Worm (Caenorhabditis elegans): Measurements from ENCODE around the gene Y45F3A.8.

Y45F3A.8 gene

DNA sequence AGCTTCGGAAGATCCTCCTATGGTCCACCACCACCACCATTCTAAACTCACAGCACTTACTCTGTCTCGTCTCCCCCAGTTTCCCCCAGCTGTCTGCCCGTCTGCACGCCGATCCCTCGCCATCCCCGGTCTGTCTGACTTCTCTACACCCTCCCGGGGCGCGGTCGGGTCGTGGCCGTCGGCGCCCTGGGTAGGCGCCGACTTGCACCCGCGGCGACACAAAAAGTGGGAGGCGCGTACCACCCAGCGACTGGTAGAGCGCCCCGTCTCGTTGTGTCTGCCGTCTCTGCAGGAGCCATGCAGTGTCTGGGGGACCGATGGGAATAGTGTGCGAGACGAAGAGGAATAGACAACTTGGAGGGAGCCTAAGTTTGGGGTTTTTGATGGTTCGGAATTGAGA lies 41.4 kb upstream of the Y45F3A.8 start (continued):
- TF ChIP-seq mdl-1 (tag; optimal IDR thresholded peaks at IDR 0.05) (peak; percentile 85 to 89), ctbp-1 (GFP tag; IDR thresholded peaks at IDR 0.05) (peak; percentile 93), T26A8.4 (GFP tag; IDR thresholded peaks at IDR 0.05) (peak; percentile 83), lin-38 (GFP tag; IDR thresholded peaks at IDR 0.05) (peak; percentile 70), egl-43 (GFP tag; IDR thresholded peaks at IDR 0.05) (peak; percentile 95), snpc-1.2 (GFP tag; IDR thresholded peaks at IDR 0.05) (peak; percentile 53; the same call in 1 of the 2 replicates), fkh-10 (GFP tag; optimal IDR thresholded peaks at IDR 0.05) (peak; percentile 21)

DNA sequence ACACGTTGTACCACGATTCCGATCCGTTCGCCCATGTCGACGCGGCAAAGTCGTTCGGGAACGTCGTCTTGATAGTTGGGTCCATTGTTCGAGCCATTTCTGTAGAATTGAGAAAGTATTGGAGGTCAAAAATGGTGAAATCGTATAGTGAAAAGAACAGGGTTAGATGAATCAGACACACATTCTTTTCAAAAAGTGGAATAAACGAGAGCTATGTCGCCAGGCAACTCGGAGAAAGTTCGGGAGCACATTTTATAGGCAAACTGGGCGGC lies 40.7 kb upstream of the Y45F3A.8 start, which contains the start of gene Y39A1A.9:
Y39A1A.9 (minus strand) TSS at position 99 of the 272 bp plus-strand sequence.
- TF ChIP-seq zfp-2 (tag; optimal IDR thresholded peaks at IDR 0.05) (no peak), unc-62 (GFP tag; optimal IDR thresholded peaks at IDR 0.05 in 1 of 2) (peak in 1 of 2 experiments; percentile 46), unc-62 (tag; optimal IDR thresholded peaks at IDR 0.05) (no peak), aha-1 (tag) (peak; percentile 91)

DNA sequence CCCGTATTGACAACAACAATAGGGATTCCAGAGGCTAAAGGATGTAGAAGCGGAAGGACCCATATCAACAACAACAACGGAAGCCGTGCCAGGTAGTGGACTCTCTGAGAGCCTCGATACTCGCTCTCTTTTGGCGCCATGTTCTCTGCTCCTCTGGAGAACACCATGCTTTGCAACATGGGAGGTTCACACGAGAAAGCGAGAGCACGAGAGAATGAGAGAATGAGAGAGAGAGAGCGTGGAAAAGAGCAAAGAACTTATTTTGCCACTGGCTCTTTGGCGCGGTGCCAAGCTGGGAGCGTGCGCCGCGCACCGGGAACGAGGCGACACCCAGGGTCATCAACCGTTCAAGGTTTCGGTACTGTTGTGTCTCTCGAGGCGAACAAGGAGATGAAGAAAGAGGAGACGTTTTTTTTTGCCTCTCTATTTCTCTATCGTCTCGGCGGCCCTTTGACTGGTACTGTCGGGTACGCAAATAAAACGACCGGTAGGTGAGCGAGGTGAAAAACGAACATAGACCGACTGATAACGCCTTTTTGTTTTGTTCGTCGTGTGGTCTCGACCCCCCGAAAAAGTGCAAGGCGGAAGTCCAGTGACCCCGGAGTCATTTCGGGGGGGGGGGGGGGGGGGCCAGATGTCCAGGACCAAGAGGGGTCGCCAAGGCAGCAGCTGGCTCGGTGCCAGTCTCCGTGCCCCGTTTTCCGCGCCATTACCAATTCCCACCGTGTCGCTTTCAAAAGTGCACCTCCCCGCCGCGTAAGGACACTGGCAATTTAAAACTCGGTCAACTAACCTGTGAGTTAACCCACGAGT lies 40.2 kb upstream of the Y45F3A.8 start, which contains the start of gene Y39A1A.10:
Y39A1A.10 (plus strand) TSS at position 139 of the 813 bp plus-strand sequence.
- TF ChIP-seq lin-38 (GFP tag; IDR thresholded peaks at IDR 0.05) (no peak), fos-1 (tag; optimal IDR thresholded peaks at IDR 0.05) (no peak), dmd-6 (GFP tag; IDR thresholded peaks at IDR 0.05) (no peak), mdt-29 (GFP tag; IDR thresholded peaks at IDR 0.05) (no peak), F26F4.8 (GFP tag; conservative IDR thresholded peaks at IDR 0.05) (no peak), attf-4 (tag; optimal IDR thresholded peaks at IDR 0.05) (no peak), Y105C5A.15 (GFP tag; IDR thresholded peaks at IDR 0.05) (no peak), mep-1 (tag; optimal IDR thresholded peaks at IDR 0.05) (peak; percentile 57), lin-13 (GFP tag; optimal IDR thresholded peaks at IDR 0.05) (no peak), php-3 (GFP tag; IDR thresholded peaks at IDR 0.05) (0 out of 2 replicates have a peak, but pooled peaks have one; percentile 11), duxl-1 (tag; optimal IDR thresholded peaks at IDR 0.05; ENCODE audit: poor library complexity) (no peak), spr-1 (tag; optimal IDR thresholded peaks at IDR 0.05) (no peak), F37D6.2 (tag; optimal IDR thresholded peaks at IDR 0.05) (no peak), T26A8.4 (GFP tag; IDR thresholded peaks at IDR 0.05) (no peak), ZK337.2 (GFP tag; IDR thresholded peaks at IDR 0.05) (no peak), F49E8.2 (tag; optimal IDR thresholded peaks at IDR 0.05; ENCODE audit: borderline replicate concordance) (no peak), daf-8 (GFP tag; IDR thresholded peaks at IDR 0.05) (no peak), nhr-42 (GFP tag; IDR thresholded peaks at IDR 0.05) (no peak), ctbp-1 (GFP tag; IDR thresholded peaks at IDR 0.05) (no peak), Y5F2A.4 (GFP tag; optimal IDR thresholded peaks at IDR 0.05) (no peak), pqm-1 (tag; optimal IDR thresholded peaks at IDR 0.05) (no peak), nhr-25 (tag; optimal IDR thresholded peaks at IDR 0.05; ENCODE audit: borderline replicate concordance, insufficient read depth) (peak; percentile 80), dpl-1 (GFP tag; optimal IDR thresholded peaks at IDR 0.05) (no peak), lin-1 (GFP tag; IDR thresholded peaks at IDR 0.05) (no peak), mxl-3 (GFP tag; optimal IDR thresholded peaks at IDR 0.05) (no peak), Y75B8A.6 (GFP tag; IDR thresholded peaks at IDR 0.05) (no peak), tra-1 (GFP tag; IDR thresholded peaks at IDR 0.05) (no peak), ceh-44 (GFP tag; IDR thresholded peaks at IDR 0.05) (no peak), hmg-1.1 (GFP tag; IDR thresholded peaks at IDR 0.05) (peak; percentile 19; the same call in 1 of the 2 replicates), arid-1 (GFP tag; conservative IDR thresholded peaks at IDR 0.05) (0 out of 2 replicates have a peak, but pooled peaks have one; percentile 9), zip-2 (tag; optimal IDR thresholded peaks at IDR 0.05) (no peak), lin-29 (GFP tag; IDR thresholded peaks at IDR 0.05) (no peak), ceh-28 (tag; optimal IDR thresholded peaks at IDR 0.05) (peak; percentile 28), lin-15B (tag; optimal IDR thresholded peaks at IDR 0.05) (no peak), vab-7 (GFP tag; IDR thresholded peaks at IDR 0.05) (no peak), ZK546.5 (tag; optimal IDR thresholded peaks at IDR 0.05) (no peak), mxl-2 (GFP tag; conservative IDR thresholded peaks at IDR 0.05) (no peak), egl-43 (GFP tag; IDR thresholded peaks at IDR 0.05) (no peak), nhr-10 (tag; optimal IDR thresholded peaks at IDR 0.05) (no peak), dmd-8 (GFP tag; IDR thresholded peaks at IDR 0.05) (no peak)
